Worm (Caenorhabditis elegans) whole organism, mixed stage, embryonic: ENCODE measurements around the gene kin-30.

Source experiments
- M03D4.4 ChIP-seq: sonication (generic microtip); optimal IDR thresholded peaks from 2 replicates; lab custom pipeline; 2017; ENCODE audit warnings: mild to moderate bottlenecking, missing genetic modification characterization, missing compliant biosample characterization
- bed-3 ChIP-seq: fragments of 200-800 bp; sonication (Bioruptor generic); optimal IDR thresholded peaks from 3 replicates; lab custom pipeline; 2018; ENCODE audit warnings: mild to moderate bottlenecking, missing genetic modification characterization, moderate library complexity, missing compliant biosample characterization
- blmp-1 ChIP-seq: fragments of 150-350 bp; optimal IDR thresholded peaks from 2 replicates; lab custom pipeline; 2014; ENCODE audit warnings: missing biosample characterization, missing genetic modification characterization
- ceh-39 ChIP-seq: fragments of 150-350 bp; optimal IDR thresholded peaks from 2 replicates; lab custom pipeline; 2014; ENCODE audit warnings: missing biosample characterization, missing genetic modification characterization
- ceh-43 ChIP-seq: fragments of 200-800 bp; sonication (Bioruptor generic); optimal IDR thresholded peaks from 2 replicates; lab custom pipeline; 2018; ENCODE audit warnings: mild to moderate bottlenecking, missing genetic modification characterization, moderate library complexity, missing compliant biosample characterization
- ceh-83 ChIP-seq: fragments of 200-800 bp; sonication (Bioruptor generic); optimal IDR thresholded peaks from 2 replicates; lab custom pipeline; 2018; ENCODE audit warnings: mild to moderate bottlenecking, missing genetic modification characterization, missing compliant biosample characterization
- ces-1 ChIP-seq: fragments of 150-350 bp; optimal IDR thresholded peaks from 2 replicates; lab custom pipeline; 2014; ENCODE audit warnings: missing biosample characterization, missing genetic modification reagents, missing genetic modification characterization
- cnd-1 ChIP-seq: fragments of 200-800 bp; sonication (Bioruptor generic); optimal IDR thresholded peaks from 2 replicates; lab custom pipeline; 2018; ENCODE audit warnings: mild to moderate bottlenecking, missing genetic modification characterization, missing compliant biosample characterization
- drap-1 ChIP-seq: fragments of 200-800 bp; sonication (Bioruptor generic); optimal IDR thresholded peaks from 3 replicates; lab custom pipeline; 2018; ENCODE audit warnings: mild to moderate bottlenecking, missing genetic modification characterization, missing compliant biosample characterization
- elt-1 ChIP-seq: sonication (generic microtip); optimal IDR thresholded peaks from 2 replicates; lab custom pipeline; 2017; ENCODE audit warnings: missing genetic modification characterization, mild to moderate bottlenecking, missing compliant biosample characterization, antibody characterized with exemption, moderate library complexity, borderline replicate concordance; ENCODE audit not compliant: insufficient read depth
- elt-3 ChIP-seq: fragments of 150-350 bp; optimal IDR thresholded peaks from 2 replicates; lab custom pipeline; 2014; ENCODE audit warnings: missing biosample characterization, missing genetic modification characterization
- flh-1 ChIP-seq: fragments of 200-800 bp; sonication (Bioruptor generic); optimal IDR thresholded peaks from 2 replicates; lab custom pipeline; 2018; ENCODE audit warnings: mild to moderate bottlenecking, missing genetic modification characterization, moderate library complexity, missing compliant biosample characterization
- ham-2 ChIP-seq: fragments of 200-800 bp; sonication (Bioruptor generic); optimal IDR thresholded peaks from 2 replicates; lab custom pipeline; 2018; ENCODE audit warnings: mild to moderate bottlenecking, missing genetic modification characterization, missing compliant biosample characterization
- hlh-1 ChIP-seq: fragments of 150-350 bp; optimal IDR thresholded peaks from 2 replicates; lab custom pipeline; 2014; ENCODE audit warnings: missing biosample characterization, missing genetic modification reagents, missing genetic modification characterization
- lin-32 ChIP-seq: fragments of 200-800 bp; sonication (Bioruptor generic); optimal IDR thresholded peaks from 2 replicates; lab custom pipeline; 2018; ENCODE audit warnings: mild to moderate bottlenecking, missing genetic modification characterization, missing compliant biosample characterization
- lsy-2 ChIP-seq: fragments of 150-350 bp; optimal IDR thresholded peaks from 2 replicates; lab custom pipeline; 2014; ENCODE audit warnings: missing biosample characterization, missing genetic modification characterization
- mep-1 ChIP-seq: fragments of 150-350 bp; optimal IDR thresholded peaks from 2 replicates; lab custom pipeline; 2017; ENCODE audit warnings: missing biosample characterization, missing genetic modification reagents, missing genetic modification characterization, inconsistent platforms
- mls-2 ChIP-seq: sonication (generic microtip); optimal IDR thresholded peaks from 2 replicates; lab custom pipeline; 2016; ENCODE audit warnings: mild to moderate bottlenecking, missing genetic modification characterization, moderate library complexity, missing compliant biosample characterization
- nhr-12 ChIP-seq: fragments of 150-350 bp; optimal IDR thresholded peaks from 2 replicates; lab custom pipeline; 2014; ENCODE audit warnings: missing biosample characterization, missing genetic modification characterization
- nhr-2 ChIP-seq: fragments of 150-350 bp; optimal IDR thresholded peaks from 2 replicates; lab custom pipeline; 2014; ENCODE audit warnings: missing biosample characterization, missing genetic modification characterization
- nhr-237 ChIP-seq: fragments of 150-350 bp; optimal IDR thresholded peaks from 2 replicates; lab custom pipeline; 2014; ENCODE audit warnings: missing biosample characterization, missing genetic modification characterization
- nhr-76 ChIP-seq: sonication (generic microtip); optimal IDR thresholded peaks from 2 replicates; lab custom pipeline; 2017; ENCODE audit warnings: missing biosample characterization, missing genetic modification characterization
- pha-4 ChIP-seq: fragments of 150-350 bp; optimal IDR thresholded peaks from 2 replicates; lab custom pipeline; 2018; ENCODE audit warnings: missing biosample characterization, missing genetic modification reagents, missing genetic modification characterization
- snpc-4 ChIP-seq: fragments of 150-350 bp; optimal IDR thresholded peaks from 2 replicates; lab custom pipeline; 2014; ENCODE audit warnings: missing biosample characterization, missing genetic modification characterization
- sptf-1 ChIP-seq: sonication (generic microtip); optimal IDR thresholded peaks from 2 replicates; lab custom pipeline; 2017; ENCODE audit warnings: mild to moderate bottlenecking, missing genetic modification characterization, moderate library complexity, missing compliant biosample characterization
- tbx-8 ChIP-seq: fragments of 200-800 bp; sonication (Bioruptor generic); optimal IDR thresholded peaks from 2 replicates; lab custom pipeline; 2018; ENCODE audit warnings: mild to moderate bottlenecking, missing genetic modification characterization, moderate library complexity, missing compliant biosample characterization
- unc-120 ChIP-seq: sonication (generic microtip); optimal IDR thresholded peaks from 2 replicates; lab custom pipeline; 2017; ENCODE audit warnings: missing genetic modification characterization, missing compliant biosample characterization; ENCODE audit not compliant: poor library complexity, severe bottlenecking
- unc-39 ChIP-seq: fragments of 150-350 bp; optimal IDR thresholded peaks from 2 replicates; lab custom pipeline; 2014; ENCODE audit warnings: missing biosample characterization, missing genetic modification characterization
- unc-62 ChIP-seq: fragments of 150-350 bp; optimal IDR thresholded peaks from 2 replicates; lab custom pipeline; 2014; ENCODE audit warnings: missing biosample characterization, missing genetic modification reagents, missing genetic modification characterization
- zip-8 ChIP-seq: fragments of 150-350 bp; optimal IDR thresholded peaks from 2 replicates; lab custom pipeline; 2014; ENCODE audit warnings: missing biosample characterization, missing genetic modification characterization
- ztf-11 ChIP-seq: fragments of 150-350 bp; optimal IDR thresholded peaks from 2 replicates; lab custom pipeline; 2014; ENCODE audit warnings: missing biosample characterization, missing genetic modification characterization

Gene kin-30

DNA sequence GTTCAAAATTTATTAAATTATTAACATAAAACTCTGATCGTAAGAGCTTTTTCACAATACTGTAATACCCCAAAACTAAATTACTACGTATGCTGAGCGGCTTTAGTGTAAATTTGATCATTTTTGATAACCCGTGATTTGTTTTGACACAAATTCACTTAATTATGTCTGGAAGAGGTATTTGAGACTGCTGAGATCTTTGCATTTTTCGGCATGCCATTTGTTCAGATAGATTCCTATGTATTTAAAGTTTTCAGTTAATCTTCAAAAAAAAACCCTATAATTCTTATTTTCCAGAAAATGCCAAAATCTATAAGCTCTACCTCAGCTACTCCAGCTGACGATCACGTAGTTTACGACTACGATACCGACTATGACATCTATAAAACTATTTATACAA lies 14.3 kb upstream of the kin-30 start, which contains the start of gene srw-15:
Gene srw-15, plus strand, starts transcription at position 301 of the 400 bp plus-strand sequence.
- TF ChIP-seq unc-62 (GFP tag; lab: Kevin White, UChicago) (no peak), cnd-1 (no peak), drap-1 (no peak), hlh-1 (tag; lab: Kevin White, UChicago) (no peak), nhr-76 (tag; lab: Kevin White, UChicago) (no peak), ceh-43 (no peak), M03D4.4 (tag; lab: Kevin White, UChicago) (no peak), lsy-2 (tag; lab: Kevin White, UChicago) (no peak), sptf-1 (tag; lab: Kevin White, UChicago) (no peak), flh-1 (GFP tag; lab: Kevin White, UChicago) (no peak), nhr-12 (tag; lab: Kevin White, UChicago) (no peak), blmp-1 (tag; lab: Kevin White, UChicago) (no peak), bed-3 (GFP tag; lab: Kevin White, UChicago) (no peak), ceh-83 (GFP tag; lab: Kevin White, UChicago) (no peak), snpc-4 (tag; lab: Kevin White, UChicago) (no peak)
- TF ChIP-seq, all 35 proteins: peak for 0

DNA sequence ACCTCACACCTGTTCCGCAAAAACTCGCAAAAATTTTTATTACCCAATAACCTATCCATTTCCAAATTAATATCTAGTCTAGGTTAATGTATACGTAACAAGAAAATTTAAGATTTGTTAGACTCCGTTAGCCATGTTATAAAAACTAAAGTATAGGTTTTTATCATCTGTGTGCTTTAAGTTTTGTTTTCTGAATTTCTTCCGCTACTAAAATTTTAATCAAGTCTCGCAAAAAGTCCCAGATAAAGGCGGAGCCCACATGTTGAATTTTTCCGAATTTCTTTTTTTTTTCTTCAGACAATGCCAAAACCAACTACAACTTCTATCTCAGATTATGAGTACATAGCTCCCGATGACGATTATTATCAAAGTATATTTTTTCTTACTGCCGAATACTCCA lies 12.4 kb upstream of the kin-30 start, which contains the start of gene srw-13:
Gene srw-13, plus strand, starts transcription at position 301 of the 400 bp plus-strand sequence.
- TF ChIP-seq ces-1 (GFP tag; lab: Kevin White, UChicago): no peak
- no peak for TF ChIP-seq ceh-43
- TF ChIP-seq blmp-1 (tag; lab: Kevin White, UChicago): no peak
- TF ChIP-seq unc-120 (tag; lab: Kevin White, UChicago): no peak
- TF ChIP-seq elt-1 (tag; lab: Kevin White, UChicago): no peak
- TF ChIP-seq mep-1 (tag; lab: Kevin White, UChicago): no peak
- TF ChIP-seq nhr-2: no peak
- no peak for TF ChIP-seq lin-32 (GFP tag; lab: Kevin White, UChicago)
- no peak for TF ChIP-seq snpc-4 (tag; lab: Kevin White, UChicago)
- TF ChIP-seq bed-3 (GFP tag; lab: Kevin White, UChicago): no peak
- no peak for TF ChIP-seq unc-39
- TF ChIP-seq ztf-11: no peak
- no peak for TF ChIP-seq ceh-83 (GFP tag; lab: Kevin White, UChicago)
- TF ChIP-seq hlh-1 (tag; lab: Kevin White, UChicago): no peak
- TF ChIP-seq elt-3 (tag; lab: Kevin White, UChicago): no peak
- no peak for TF ChIP-seq ham-2 (GFP tag; lab: Kevin White, UChicago)
- TF ChIP-seq zip-8 (tag; lab: Kevin White, UChicago): no peak
- TF ChIP-seq tbx-8: no peak

DNA sequence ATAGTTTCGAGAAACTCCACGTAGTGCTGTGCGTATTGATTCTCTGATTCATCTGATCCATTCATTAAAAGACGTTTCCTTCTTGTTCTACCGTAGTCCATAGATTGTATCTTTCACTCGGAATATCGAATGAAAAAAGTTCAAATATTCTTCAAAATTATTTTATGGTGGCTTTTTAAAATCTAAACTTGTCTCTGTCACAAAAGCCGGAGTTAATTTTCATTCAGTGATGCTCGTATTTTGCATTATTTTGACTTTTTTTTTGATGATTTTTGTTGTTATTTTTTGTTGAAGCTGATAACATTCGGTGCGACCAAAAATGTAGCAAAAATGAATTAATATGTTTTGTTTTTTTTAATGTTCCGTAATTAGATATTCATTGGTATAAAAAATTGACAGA lies 8.9 kb upstream of the kin-30 start, which contains the start of gene nhr-164:
Gene nhr-164, minus strand, starts transcription at position 101 of the 400 bp plus-strand sequence.
- no peak for TF ChIP-seq ces-1 (GFP tag; lab: Kevin White, UChicago)
- TF ChIP-seq drap-1: no peak
- TF ChIP-seq unc-62 (GFP tag; lab: Kevin White, UChicago): no peak
- TF ChIP-seq snpc-4 (tag; lab: Kevin White, UChicago): no peak
- no peak for TF ChIP-seq elt-3 (tag; lab: Kevin White, UChicago)
- TF ChIP-seq bed-3 (GFP tag; lab: Kevin White, UChicago): no peak
- no peak for TF ChIP-seq lsy-2 (tag; lab: Kevin White, UChicago)
- no peak for TF ChIP-seq tbx-8
- no peak for TF ChIP-seq unc-120 (tag; lab: Kevin White, UChicago)
- TF ChIP-seq ztf-11: no peak
- no peak for TF ChIP-seq ceh-83 (GFP tag; lab: Kevin White, UChicago)
- no peak for TF ChIP-seq nhr-76 (tag; lab: Kevin White, UChicago)
- no peak for TF ChIP-seq pha-4
- no peak for TF ChIP-seq nhr-237 (tag; lab: Kevin White, UChicago)
- TF ChIP-seq mep-1 (tag; lab: Kevin White, UChicago): no peak
- no peak for TF ChIP-seq hlh-1 (tag; lab: Kevin White, UChicago)
- no peak for TF ChIP-seq blmp-1 (tag; lab: Kevin White, UChicago)
- TF ChIP-seq elt-1 (tag; lab: Kevin White, UChicago): no peak
- no peak for TF ChIP-seq lin-32 (GFP tag; lab: Kevin White, UChicago)
- no peak for TF ChIP-seq ceh-43

DNA sequence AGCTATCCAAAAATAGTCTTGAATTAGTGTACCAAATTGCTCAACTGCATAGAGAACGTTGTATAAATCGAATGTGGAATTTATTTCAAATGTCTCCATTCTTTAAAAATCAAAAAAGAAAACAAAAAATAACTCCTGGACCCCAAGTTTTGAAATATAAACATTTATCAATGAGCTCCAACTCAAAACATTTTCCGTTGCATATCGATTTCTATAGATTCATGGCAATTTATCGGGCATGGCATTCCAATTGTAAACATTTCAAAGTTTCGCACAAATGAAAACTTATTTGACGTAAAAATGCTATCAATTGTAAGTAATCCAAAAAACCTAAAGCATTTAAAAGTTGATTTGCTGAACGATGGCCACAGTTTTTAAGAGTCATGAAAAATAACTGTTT lies 6.0 kb upstream of the kin-30 start, which contains the start of gene srw-12:
Gene srw-12, minus strand, starts transcription at position 101 of the 400 bp plus-strand sequence.
- TF ChIP-seq tbx-8 (no peak), flh-1 (GFP tag; lab: Kevin White, UChicago) (no peak), snpc-4 (tag; lab: Kevin White, UChicago) (no peak), blmp-1 (tag; lab: Kevin White, UChicago) (no peak), ceh-39 (tag; lab: Kevin White, UChicago) (no peak), drap-1 (no peak), pha-4 (no peak), sptf-1 (tag; lab: Kevin White, UChicago) (no peak), ces-1 (GFP tag; lab: Kevin White, UChicago) (no peak), mls-2 (tag; lab: Kevin White, UChicago) (no peak)
